Worm (Caenorhabditis elegans): Measurements from ENCODE around the gene Y81G3A.2.

- TF ChIP-seq F10E7.11 (tag; optimal IDR thresholded peaks at IDR 0.05), result no peak
- no peak for TF ChIP-seq F23B12.7 (tag; optimal IDR thresholded peaks at IDR 0.05; ENCODE audit: insufficient read depth)
- TF ChIP-seq Y53G8AR.9 (GFP tag; conservative IDR thresholded peaks at IDR 0.05), result no peak
- no peak for TF ChIP-seq madf-10 (tag; optimal IDR thresholded peaks at IDR 0.05)
- TF ChIP-seq egl-44 (GFP tag; IDR thresholded peaks at IDR 0.05), result no peak
These were observed 11.2 kb downstream of the Y81G3A.2 start for ce11 chrII:13091857-13092256.

Measured in whole organism, young adult.